Worm (Caenorhabditis elegans): ENCODE measurements around the gene ZC262.7.

The ZC262.7 gene

ce11 chrIII:8358213-8358672 lies 14.1 kb upstream of the ZC262.7 start, which contains the start of the genes R05D3.8 and rfp-1 (continued):
- TF ChIP-seq hlh-26 (GFP tag; conservative IDR thresholded peaks at IDR 0.05), result no peak
- TF ChIP-seq ztf-26 (tag; optimal IDR thresholded peaks at IDR 0.05), result no peak
- TF ChIP-seq let-607 (tag; optimal IDR thresholded peaks at IDR 0.05), result no peak
- TF ChIP-seq aptf-3 (GFP tag; IDR thresholded peaks at IDR 0.05), result no peak
- no peak for TF ChIP-seq Y67H2A.10 (GFP tag; conservative IDR thresholded peaks at IDR 0.05)
- no peak for TF ChIP-seq unc-62 (GFP tag; optimal IDR thresholded peaks at IDR 0.05)
- no peak for TF ChIP-seq pha-4 (tag; optimal IDR thresholded peaks at IDR 0.05)
- TF ChIP-seq rcor-1 (GFP tag; IDR thresholded peaks at IDR 0.05), result peak; percentile 55
- TF ChIP-seq B0336.3 (GFP tag; IDR thresholded peaks at IDR 0.05), result 0 out of 2 replicates have a peak, but pooled peaks have one; percentile 32
- TF ChIP-seq aptf-2 (GFP tag; conservative IDR thresholded peaks at IDR 0.05), result no peak
- peak; percentile 58 for TF ChIP-seq snpc-1.3 (tag; optimal IDR thresholded peaks at IDR 0.05; ENCODE audit: insufficient read depth)
- TF ChIP-seq lir-1 (GFP tag; conservative IDR thresholded peaks at IDR 0.05), result no peak; the same call in 1 of the 2 replicates
- no peak for TF ChIP-seq Y56A3A.18 (GFP tag; IDR thresholded peaks at IDR 0.05)
- TF ChIP-seq C17E4.6 (GFP tag; IDR thresholded peaks at IDR 0.05), result no peak
- TF ChIP-seq snpc-1.1 (tag; optimal IDR thresholded peaks at IDR 0.05; ENCODE audit: insufficient read depth), result no peak
- no peak for TF ChIP-seq K11D2.4 (GFP tag; IDR thresholded peaks at IDR 0.05)
- TF ChIP-seq lsl-1 (GFP tag; optimal IDR thresholded peaks at IDR 0.05), result peak; percentile 94
- no peak for TF ChIP-seq ztf-28 (GFP tag; IDR thresholded peaks at IDR 0.05)
- no peak for TF ChIP-seq sdz-38 (tag; optimal IDR thresholded peaks at IDR 0.05)
- TF ChIP-seq Y53G8AR.9 (GFP tag; conservative IDR thresholded peaks at IDR 0.05), result 0 out of 2 replicates have a peak, but pooled peaks have one; percentile 50
- peak; percentile 71 for TF ChIP-seq attf-5 (GFP tag; optimal IDR thresholded peaks at IDR 0.05)
- no peak for TF ChIP-seq somi-1 (GFP tag; optimal IDR thresholded peaks at IDR 0.05)
- TF ChIP-seq let-526 (GFP tag; IDR thresholded peaks at IDR 0.05), result no peak
- no peak for TF ChIP-seq rec-8 (tag; optimal IDR thresholded peaks at IDR 0.05)
- TF ChIP-seq hsf-1 (GFP tag; IDR thresholded peaks at IDR 0.05), result peak; percentile 79
- TF ChIP-seq mes-4 (tag; optimal IDR thresholded peaks at IDR 0.05), result no peak
- no peak for TF ChIP-seq die-1 (tag; optimal IDR thresholded peaks at IDR 0.05)
- TF ChIP-seq pbrm-1 (GFP tag; IDR thresholded peaks at IDR 0.05), result 0 out of 2 replicates have a peak, but pooled peaks have one; percentile 34
- TF ChIP-seq F23B12.7 (tag; optimal IDR thresholded peaks at IDR 0.05; ENCODE audit: insufficient read depth), result peak; percentile 84
- no peak for TF ChIP-seq B0035.1 (tag; optimal IDR thresholded peaks at IDR 0.05)
- peak; percentile 81 for TF ChIP-seq lin-54 (GFP tag; optimal IDR thresholded peaks at IDR 0.05)
- TF ChIP-seq ztf-25 (GFP tag; IDR thresholded peaks at IDR 0.05), result no peak
- TF ChIP-seq chd-7 (tag; optimal IDR thresholded peaks at IDR 0.05), result no peak
- peak in 1 of 3 experiments; percentile 73 for TF ChIP-seq lin-35 (GFP tag; optimal IDR thresholded peaks at IDR 0.05)
- no peak for TF ChIP-seq ztf-3 (GFP tag; optimal IDR thresholded peaks at IDR 0.05)
- TF ChIP-seq zim-3 (tag; optimal IDR thresholded peaks at IDR 0.05), result no peak
- TF ChIP-seq ekl-4 (GFP tag; IDR thresholded peaks at IDR 0.05), result peak; percentile 49; the same call in 1 of the 2 replicates
- peak; percentile 47 for TF ChIP-seq lin-40 (tag; optimal IDR thresholded peaks at IDR 0.05)
- TF ChIP-seq nhr-120 (GFP tag; IDR thresholded peaks at IDR 0.05), result no peak
- TF ChIP-seq Y53F4B.3 (GFP tag; IDR thresholded peaks at IDR 0.05), result no peak
- no peak for TF ChIP-seq K12H6.12 (tag; optimal IDR thresholded peaks at IDR 0.05)
- no peak for TF ChIP-seq lag-1 (GFP tag; IDR thresholded peaks at IDR 0.05)
- no peak for TF ChIP-seq nfya-1 (tag; optimal IDR thresholded peaks at IDR 0.05; ENCODE audit: borderline replicate concordance, insufficient read depth)
- no peak for TF ChIP-seq ceh-100 (GFP tag; IDR thresholded peaks at IDR 0.05)
- TF ChIP-seq snpc-3.4 (tag; optimal IDR thresholded peaks at IDR 0.05), result no peak
- peak; percentile 52 for TF ChIP-seq madf-8 (GFP tag; conservative IDR thresholded peaks at IDR 0.05)
- no peak for TF ChIP-seq sea-2 (GFP tag; IDR thresholded peaks at IDR 0.05)
